Fruit fly (Drosophila melanogaster) whole organism, embryonic: ENCODE data around the gene CG3123.

Experiments used
- Antp ChIP-seq: fragments of 200-800 bp; sonication (Bioruptor generic); optimal IDR thresholded peaks from 3 replicates; lab custom pipeline; 2016; ENCODE audit warnings: missing biosample characterization, missing genetic modification characterization
- BEAF-32 ChIP-seq: fragments of 200-800 bp; sonication (Bioruptor generic); optimal IDR thresholded peaks from 3 replicates; lab custom pipeline; 2017; ENCODE audit warnings: missing biosample characterization, missing genetic modification characterization, mild to moderate bottlenecking, moderate library complexity, missing genetic modification reagents
- CG1024 ChIP-seq: fragments of 200-800 bp; sonication (Bioruptor generic); IDR thresholded peaks from 2 replicates; pipeline ENCODE4 v1.3.6; 2022; ENCODE audit warnings: missing biosample characterization, missing genetic modification characterization
- CG10543 ChIP-seq: fragments of 200-800 bp; sonication (Bioruptor generic); optimal IDR thresholded peaks from 3 replicates; lab custom pipeline; 2017; ENCODE audit warnings: missing biosample characterization, mild to moderate bottlenecking, missing genetic modification characterization, moderate library complexity
- CG11695 ChIP-seq: fragments of 200-800 bp; sonication (Bioruptor generic); IDR thresholded peaks from 3 replicates; pipeline ENCODE4 v1.3.6; 2022; ENCODE audit warnings: missing biosample characterization, missing genetic modification characterization
- CG18011 ChIP-seq: fragments of 200-800 bp; sonication (Bioruptor generic); optimal IDR thresholded peaks from 2 replicates; lab custom pipeline; 2017; ENCODE audit warnings: missing biosample characterization, missing genetic modification characterization, mild to moderate bottlenecking, moderate library complexity, missing genotype
- CG18764 ChIP-seq: fragments of 200-800 bp; sonication (Bioruptor generic); optimal IDR thresholded peaks from 3 replicates; lab custom pipeline; 2016; ENCODE audit warnings: missing biosample characterization, missing genetic modification characterization
- CG34376 ChIP-seq: fragments of 200-800 bp; sonication (Bioruptor generic); optimal IDR thresholded peaks from 2 replicates; lab custom pipeline; 2018; ENCODE audit warnings: missing biosample characterization, mild to moderate bottlenecking, missing genetic modification characterization
- D19A ChIP-seq: fragments of 200-800 bp; optimal IDR thresholded peaks from 3 replicates; lab custom pipeline; 2019; ENCODE audit warnings: missing biosample characterization, mild to moderate bottlenecking, missing genetic modification characterization, moderate library complexity
- Deaf1 ChIP-seq: fragments of 200-800 bp; optimal IDR thresholded peaks from 3 replicates; lab custom pipeline; 2019; ENCODE audit warnings: missing biosample characterization, mild to moderate bottlenecking, missing genetic modification characterization, moderate library complexity
- Doc3 ChIP-seq: fragments of 200-800 bp; sonication (Bioruptor generic); IDR thresholded peaks from 3 replicates; pipeline ENCODE4 v1.3.6; 2022; ENCODE audit warnings: missing biosample characterization, missing genetic modification characterization; ENCODE audit not compliant: partially characterized antibody
- Ets65A ChIP-seq: fragments of 200-800 bp; sonication (Bioruptor generic); peaks from one replicate; lab custom pipeline; 2016; ENCODE audit warnings: missing biosample characterization, missing genetic modification characterization
- GATAe ChIP-seq: fragments of 200-800 bp; sonication (Bioruptor generic); conservative IDR thresholded peaks from 2 replicates; pipeline ENCODE4 v1.3.6; 2022; ENCODE audit warnings: missing biosample characterization, missing genetic modification characterization
- Hey ChIP-seq: fragments of 200-800 bp; sonication (Bioruptor generic); optimal IDR thresholded peaks from 3 replicates; lab custom pipeline; 2018; ENCODE audit warnings: missing biosample characterization, mild to moderate bottlenecking, missing genetic modification characterization
- HmgZ ChIP-seq: fragments of 200-800 bp; sonication (Bioruptor generic); optimal IDR thresholded peaks from 2 replicates; lab custom pipeline; 2018; ENCODE audit warnings: missing biosample characterization, mild to moderate bottlenecking, missing genetic modification characterization
- Med ChIP-seq: fragments of 200-800 bp; sonication (Bioruptor generic); peaks from one replicate; lab custom pipeline; 2016; ENCODE audit warnings: missing biosample characterization, missing genetic modification characterization, mild to moderate bottlenecking, inconsistent platforms, moderate library complexity
- Meics ChIP-seq: fragments of 200-800 bp; sonication (Bioruptor generic); optimal IDR thresholded peaks from 2 replicates; lab custom pipeline; 2017; ENCODE audit warnings: missing biosample characterization, mild to moderate bottlenecking, missing genetic modification characterization
- Pdp1 ChIP-seq, 2 experiments: fragments of 200-800 bp; sonication (Bioruptor generic); optimal IDR thresholded peaks; 3 replicates each; lab custom pipeline; 2016; ENCODE audit warnings: missing biosample characterization in 2 of 2, missing genetic modification characterization in 2 of 2, mild to moderate bottlenecking in 1 of 2, moderate library complexity in 1 of 2
- Sry-δ ChIP-seq: fragments of 200-800 bp; sonication (Bioruptor generic); optimal IDR thresholded peaks from 2 replicates; lab custom pipeline; 2016; ENCODE audit warnings: missing biosample characterization, missing genetic modification characterization
- amos ChIP-seq: fragments of 200-800 bp; sonication (Bioruptor generic); IDR thresholded peaks from 2 replicates; pipeline ENCODE4 v1.3.6; 2022; ENCODE audit warnings: missing biosample characterization, missing genetic modification characterization; ENCODE audit not compliant: partially characterized antibody
- chinmo ChIP-seq: fragments of 200-800 bp; sonication (Bioruptor generic); IDR thresholded peaks from 4 replicates; pipeline ENCODE4 v1.3.6; 2022; ENCODE audit warnings: missing biosample characterization, missing genetic modification characterization; ENCODE audit not compliant: partially characterized antibody
- dpn ChIP-seq, 2 experiments: fragments of 200-800 bp; sonication (Bioruptor generic); optimal IDR thresholded peaks; 3 replicates each; lab custom pipeline; 2016; ENCODE audit warnings: missing biosample characterization in 2 of 2, missing genetic modification characterization in 2 of 2
- emc ChIP-seq: fragments of 200-800 bp; sonication (Bioruptor generic); optimal IDR thresholded peaks from 2 replicates; lab custom pipeline; 2016; ENCODE audit warnings: missing biosample characterization, missing genetic modification characterization
- exex ChIP-seq: fragments of 200-800 bp; sonication (Bioruptor generic); optimal IDR thresholded peaks from 4 replicates; lab custom pipeline; 2018; ENCODE audit warnings: missing biosample characterization, mild to moderate bottlenecking, missing genetic modification characterization, moderate library complexity
- grn ChIP-seq: fragments of 200-800 bp; sonication (Bioruptor generic); optimal IDR thresholded peaks from 3 replicates; lab custom pipeline; 2017; ENCODE audit warnings: missing biosample characterization, missing genetic modification characterization
- inv ChIP-seq: fragments of 200-800 bp; sonication (Bioruptor generic); IDR thresholded peaks from 2 replicates; pipeline ENCODE4 v1.3.6; 2022; ENCODE audit warnings: missing biosample characterization, missing genetic modification characterization; ENCODE audit not compliant: partially characterized antibody
- mirr ChIP-seq: fragments of 200-800 bp; sonication (Bioruptor generic); optimal IDR thresholded peaks from 3 replicates; lab custom pipeline; 2018; ENCODE audit warnings: missing biosample characterization, mild to moderate bottlenecking, missing genetic modification characterization
- nerfin-2 ChIP-seq: fragments of 200-800 bp; sonication (Bioruptor generic); IDR thresholded peaks from 2 replicates; pipeline ENCODE4 v1.3.6; 2022; ENCODE audit warnings: missing biosample characterization, missing genetic modification characterization; ENCODE audit not compliant: partially characterized antibody
- sd ChIP-seq: fragments of 200-800 bp; sonication (Bioruptor generic); optimal IDR thresholded peaks from 3 replicates; lab custom pipeline; 2018; ENCODE audit warnings: missing biosample characterization, mild to moderate bottlenecking, missing genetic modification characterization, moderate library complexity
- sens ChIP-seq: fragments of 200-800 bp; sonication (Bioruptor generic); peaks from one replicate; lab custom pipeline; 2016; ENCODE audit warnings: missing biosample characterization, missing genetic modification characterization
- sug ChIP-seq: fragments of 200-800 bp; optimal IDR thresholded peaks from 2 replicates; lab custom pipeline; 2019; ENCODE audit warnings: missing biosample characterization, mild to moderate bottlenecking, missing genetic modification characterization, moderate library complexity
- vvl ChIP-seq: fragments of 200-800 bp; sonication (Bioruptor generic); IDR thresholded peaks from 2 replicates; pipeline ENCODE4 v1.3.6; 2022; ENCODE audit warnings: missing biosample characterization, missing genetic modification characterization

The CG3123 gene

DNA sequence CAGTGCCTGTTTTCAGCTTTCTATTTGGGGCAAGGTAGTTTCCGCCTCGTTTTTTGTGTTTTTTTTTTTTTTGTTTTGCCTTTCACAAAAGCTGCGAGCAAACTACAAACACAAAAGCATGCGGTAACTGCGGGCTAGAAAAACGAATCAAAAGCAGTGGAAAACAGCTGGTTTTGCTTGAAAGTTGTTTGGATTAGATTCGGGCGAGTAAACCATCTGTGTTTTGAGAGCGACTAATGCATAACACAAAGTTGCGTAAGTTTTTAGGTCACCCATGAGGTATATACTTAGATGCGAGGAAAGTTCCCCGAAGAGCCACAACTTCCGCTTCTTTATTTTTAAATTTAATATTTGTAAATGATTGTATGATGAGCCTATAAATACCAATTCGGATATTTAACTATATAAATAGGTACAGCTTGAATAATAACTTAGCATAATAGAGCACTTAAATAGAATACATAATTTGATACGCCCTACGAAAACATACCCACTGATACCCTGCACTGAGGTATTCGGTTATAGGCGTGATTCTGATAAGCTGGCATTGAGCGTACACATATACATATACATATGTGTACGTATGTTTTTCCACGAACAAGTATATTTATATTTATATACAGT, 47.1 kb upstream of the CG3123 start (continued):
- no peak for TF ChIP-seq amos

DNA sequence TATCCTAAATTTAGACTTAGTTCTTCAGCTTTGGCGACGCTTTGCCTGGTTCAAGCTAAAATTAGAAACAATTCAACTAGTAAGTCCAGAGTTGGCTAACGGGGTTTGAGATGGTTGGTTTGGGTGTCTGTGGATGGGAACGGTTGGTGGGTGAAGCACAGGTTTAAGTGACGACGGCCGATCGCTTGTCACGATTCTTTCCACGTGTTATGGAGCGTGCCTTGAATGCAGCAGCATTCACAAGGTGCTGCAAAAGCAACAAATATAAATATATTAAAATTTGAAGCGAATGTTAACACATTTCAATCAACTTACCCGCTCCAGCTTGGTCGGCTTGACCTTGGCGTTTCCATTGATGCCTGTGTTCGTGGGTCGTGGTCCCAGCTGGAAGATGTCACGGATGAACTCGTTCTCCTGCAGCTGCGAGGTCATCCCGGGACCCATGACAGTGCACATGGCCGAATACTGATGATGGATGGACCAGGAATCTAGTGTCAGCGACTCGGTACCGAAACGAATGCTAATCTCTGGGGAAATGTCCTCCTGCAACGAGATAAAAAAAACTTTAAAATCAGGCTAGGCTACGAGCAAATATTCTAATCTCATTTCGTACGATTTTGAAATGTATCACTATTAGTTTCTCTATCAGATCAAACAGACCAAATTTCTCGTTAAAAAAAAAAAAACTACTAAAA, 43.8 kb upstream of the CG3123 start, which contains the start of gene CG8813:
Gene CG8813, plus strand, starts transcription at position 645 of the 695 bp plus-strand sequence.
- TF ChIP-seq Ets65A (peak; percentile 78), D19A (no peak), chinmo (GFP tag; lab: Robert Waterston, UW) (0 out of 4 replicates have a peak, but pooled peaks have one; percentile 66), inv (GFP tag; lab: Robert Waterston, UW) (0 out of 2 replicates have a peak, but pooled peaks have one; percentile 16), Med (GFP tag; lab: Kevin White, UChicago) (peak; percentile 48), dpn (GFP tag; optimal IDR thresholded peaks at IDR 0.05; lab: Kevin White, UChicago) (no peak), vvl (GFP tag; lab: Robert Waterston, UW) (peak; percentile 68; the same call in 1 of the 2 replicates)
- TF ChIP-seq, all 482 proteins: peak for 5

DNA sequence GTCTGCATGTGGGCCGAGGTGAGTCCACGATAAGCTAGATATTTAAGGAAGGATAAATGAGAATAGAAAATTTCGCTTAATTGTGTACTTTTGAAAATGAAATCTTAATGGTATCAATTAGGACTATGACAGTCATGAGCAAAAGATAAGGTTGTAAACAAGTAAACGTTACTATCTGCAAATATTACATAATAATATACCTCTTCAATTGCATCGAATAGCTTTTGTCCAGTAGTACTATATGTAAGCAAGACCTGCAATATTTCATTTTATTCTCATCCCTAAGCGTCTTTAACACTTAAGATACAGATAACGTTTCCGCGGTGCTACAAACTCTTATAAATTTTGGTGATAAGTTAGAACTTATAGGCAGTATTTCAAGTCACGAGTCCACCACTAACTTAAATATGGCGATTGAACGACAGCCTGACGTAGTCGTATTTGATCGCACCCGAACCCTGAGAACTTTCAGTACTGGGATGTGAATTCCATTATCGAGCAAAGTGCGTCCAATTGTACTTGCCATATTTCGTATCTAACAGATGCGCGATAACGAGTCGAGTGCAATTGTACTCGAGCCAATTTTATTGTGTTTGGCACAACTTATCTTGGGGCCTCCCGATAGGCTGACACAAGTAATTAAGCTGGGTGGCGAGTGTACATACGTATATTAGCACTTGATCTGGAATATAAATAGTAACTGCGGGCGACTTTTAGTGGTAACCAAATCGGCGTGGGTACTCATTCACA, 40.4 kb upstream of the CG3123 start:
- no peak for TF ChIP-seq Doc3 (GFP tag; lab: Robert Waterston, UW)
- peak; percentile 10 for TF ChIP-seq sens (GFP tag; lab: Kevin White, UChicago)
- peak; percentile 66 for TF ChIP-seq Deaf1 (tag; lab: Kevin White, UChicago)
- TF ChIP-seq emc (GFP tag; lab: Kevin White, UChicago) = no peak
- 0 out of 2 replicates have a peak, but pooled peaks have one; percentile 30 for TF ChIP-seq GATAe (GFP tag; lab: Robert Waterston, UW)
- TF ChIP-seq Meics = no peak
- TF ChIP-seq chinmo (GFP tag; lab: Robert Waterston, UW) = 0 out of 4 replicates have a peak, but pooled peaks have one; percentile 5
- TF ChIP-seq CG34376 (GFP tag; lab: Kevin White, UChicago) = peak; percentile 57
- TF ChIP-seq CG11695 (GFP tag; lab: Robert Waterston, UW) = no peak
- TF ChIP-seq sug (tag; lab: Kevin White, UChicago) = peak; percentile 69
- TF ChIP-seq Pdp1 (GFP tag; optimal IDR thresholded peaks at IDR 0.05; lab: Kevin White, UChicago) = peak in 1 of 2 experiments; percentile 55
- no peak for TF ChIP-seq Antp (GFP tag; lab: Kevin White, UChicago)
- TF ChIP-seq CG1024 = no peak
- TF ChIP-seq CG18011 = peak; percentile 37
- TF ChIP-seq CG18764 (GFP tag; lab: Kevin White, UChicago) = no peak
- TF ChIP-seq grn = peak; percentile 52
- peak; percentile 23 for TF ChIP-seq BEAF-32
- no peak for TF ChIP-seq nerfin-2
- TF ChIP-seq Hey (tag; lab: Kevin White, UChicago) = peak; percentile 39
- TF ChIP-seq CG10543 (GFP tag; lab: Kevin White, UChicago) = peak; percentile 22
- peak; percentile 37 for TF ChIP-seq HmgZ (tag; lab: Kevin White, UChicago)
- peak; percentile 80 for TF ChIP-seq mirr
- TF ChIP-seq exex (tag; lab: Kevin White, UChicago) = peak; percentile 93
- TF ChIP-seq sd (tag; lab: Kevin White, UChicago) = peak; percentile 26
- peak; percentile 0 for TF ChIP-seq Sry-δ
